Fruit fly (Drosophila melanogaster): ENCODE data around the gene Syx17.

Syx17 gene

DNA sequence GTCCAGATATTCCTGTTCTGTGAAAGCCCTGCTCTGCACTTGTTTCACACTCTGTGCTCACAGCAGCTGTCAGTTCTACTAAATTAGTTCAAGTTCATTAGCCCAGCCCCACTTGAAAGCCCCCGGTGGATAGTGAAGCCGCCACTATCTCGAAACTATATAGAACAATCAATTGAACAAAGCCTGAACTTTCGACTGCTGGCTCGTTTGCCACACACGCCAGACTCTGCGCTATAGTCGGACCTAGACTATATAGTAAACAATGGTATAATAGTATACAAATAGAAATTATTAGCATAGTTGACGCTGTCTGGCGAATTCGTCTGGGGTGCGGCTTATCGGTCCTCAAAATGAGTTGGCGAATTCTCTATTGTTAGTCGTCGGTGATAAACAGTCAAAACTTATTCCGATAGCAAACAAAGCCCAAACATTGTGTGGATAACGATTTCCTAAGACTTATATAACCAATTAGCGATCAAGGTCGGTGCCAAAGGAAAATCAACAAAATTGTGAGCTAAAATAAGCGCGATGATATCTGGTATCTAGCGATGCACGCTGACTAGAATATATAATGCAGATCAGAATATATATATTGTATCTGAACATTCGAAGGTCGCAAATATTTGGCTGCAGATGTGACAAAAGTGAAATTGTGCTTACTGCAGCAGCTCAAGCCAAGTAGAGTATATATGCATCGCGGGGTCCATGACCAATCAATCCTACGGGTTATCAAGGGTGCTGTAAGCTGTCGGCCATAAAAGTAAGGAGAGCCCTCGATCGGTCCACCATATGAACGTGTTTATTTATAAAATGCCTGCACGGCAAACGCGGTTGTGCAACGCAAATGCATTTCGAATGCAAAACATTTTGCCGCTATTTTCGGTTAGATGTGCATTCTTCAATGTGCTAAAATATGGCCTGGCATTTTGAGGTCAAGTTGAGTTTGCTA, 12.3 kb downstream of the Syx17 start:
- TF ChIP-seq CTCF (optimal IDR thresholded peaks at IDR 0.05): no peak
- no peak for TF ChIP-seq CG8478 (optimal IDR thresholded peaks at IDR 0.05)

DNA sequence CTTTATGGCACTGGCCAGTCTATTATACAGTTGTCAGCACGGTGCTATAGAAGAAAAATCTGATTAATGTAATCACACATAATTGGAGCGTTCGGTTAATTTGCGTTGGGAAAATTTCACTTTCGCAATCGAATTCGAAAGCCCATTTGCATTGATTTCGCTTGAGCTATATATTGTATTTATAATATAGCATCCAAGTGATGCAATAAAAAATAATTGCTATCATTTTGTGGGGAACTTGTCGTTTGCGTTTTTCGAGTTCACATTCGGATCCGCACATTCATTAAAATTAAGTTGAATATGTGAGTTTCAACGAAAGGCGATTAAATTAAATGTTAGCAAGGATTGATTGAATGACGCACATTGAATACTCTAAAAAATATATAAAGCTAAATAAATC, 13.8 kb downstream of the Syx17 start:
- no peak for TF ChIP-seq CG8478 (optimal IDR thresholded peaks at IDR 0.05)
- no peak for TF ChIP-seq CTCF (optimal IDR thresholded peaks at IDR 0.05)

DNA sequence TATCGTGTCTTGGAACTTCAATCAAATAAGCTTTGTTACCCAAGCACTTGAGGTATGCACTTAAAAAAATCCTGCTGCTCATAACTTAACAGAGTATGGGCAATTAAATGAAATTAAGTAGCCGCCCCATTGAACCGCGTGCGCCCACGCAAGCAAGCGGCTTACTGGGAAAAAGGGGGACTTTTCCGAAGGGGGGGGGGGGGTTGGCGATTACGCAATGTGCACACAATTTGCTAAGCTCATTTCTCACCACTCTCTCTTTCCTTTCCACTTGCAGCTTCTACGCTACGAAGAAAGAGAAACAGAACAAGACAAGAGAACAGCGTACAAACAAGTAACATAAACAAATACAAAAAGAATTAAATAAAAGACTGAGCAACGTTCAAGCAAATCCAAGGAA, 14.3 kb downstream of the Syx17 start:
- no peak for TF ChIP-seq CTCF (optimal IDR thresholded peaks at IDR 0.05)
- TF ChIP-seq CG8478 (optimal IDR thresholded peaks at IDR 0.05): no peak

DNA sequence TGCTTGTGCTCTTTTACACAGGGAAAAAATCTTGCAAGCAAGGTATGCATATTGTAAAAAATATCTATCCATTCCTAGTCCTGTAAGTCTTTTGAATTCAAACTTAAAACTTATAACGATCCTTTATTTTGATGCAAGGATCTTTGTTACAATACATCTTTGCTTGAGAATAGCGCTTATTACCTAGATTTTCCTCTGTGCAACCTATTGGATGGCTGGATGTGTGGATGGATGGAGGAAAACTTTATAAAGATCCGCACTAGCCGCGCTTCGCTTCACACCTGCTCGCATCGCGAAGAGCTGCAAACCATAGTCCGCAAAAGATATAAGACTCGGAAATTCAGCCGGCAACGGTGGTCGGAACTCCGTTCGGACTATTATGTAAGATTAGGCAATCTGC, 18.1 kb downstream of the Syx17 start, which contains the start of gene CG15020:
TSS of gene CG15020 (plus strand) at position 301 of the 400 bp plus-strand sequence.
- TF ChIP-seq CG8478 (optimal IDR thresholded peaks at IDR 0.05) (no peak), CTCF (optimal IDR thresholded peaks at IDR 0.05) (no peak)

DNA sequence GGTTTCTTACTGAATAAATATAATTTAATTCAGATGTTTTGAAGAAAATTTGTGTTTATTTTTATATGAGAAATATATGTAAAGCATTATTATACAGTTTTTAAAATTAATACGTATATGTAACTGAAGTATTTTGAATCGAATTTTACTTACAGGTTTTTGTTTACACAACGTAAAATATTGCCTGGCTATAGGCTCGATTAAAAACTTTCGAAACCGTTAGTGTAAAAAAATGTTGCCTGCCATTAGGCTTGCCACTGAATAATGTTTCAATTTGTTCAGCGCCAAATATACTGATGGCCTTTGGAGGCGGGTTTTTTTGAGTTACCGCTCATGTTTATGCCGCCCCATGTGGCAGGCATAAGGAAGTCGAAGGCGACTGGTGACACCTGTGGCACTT, 23.3 kb downstream of the Syx17 start:
- no peak for TF ChIP-seq CTCF (optimal IDR thresholded peaks at IDR 0.05)
- no peak for TF ChIP-seq CG8478 (optimal IDR thresholded peaks at IDR 0.05)

DNA sequence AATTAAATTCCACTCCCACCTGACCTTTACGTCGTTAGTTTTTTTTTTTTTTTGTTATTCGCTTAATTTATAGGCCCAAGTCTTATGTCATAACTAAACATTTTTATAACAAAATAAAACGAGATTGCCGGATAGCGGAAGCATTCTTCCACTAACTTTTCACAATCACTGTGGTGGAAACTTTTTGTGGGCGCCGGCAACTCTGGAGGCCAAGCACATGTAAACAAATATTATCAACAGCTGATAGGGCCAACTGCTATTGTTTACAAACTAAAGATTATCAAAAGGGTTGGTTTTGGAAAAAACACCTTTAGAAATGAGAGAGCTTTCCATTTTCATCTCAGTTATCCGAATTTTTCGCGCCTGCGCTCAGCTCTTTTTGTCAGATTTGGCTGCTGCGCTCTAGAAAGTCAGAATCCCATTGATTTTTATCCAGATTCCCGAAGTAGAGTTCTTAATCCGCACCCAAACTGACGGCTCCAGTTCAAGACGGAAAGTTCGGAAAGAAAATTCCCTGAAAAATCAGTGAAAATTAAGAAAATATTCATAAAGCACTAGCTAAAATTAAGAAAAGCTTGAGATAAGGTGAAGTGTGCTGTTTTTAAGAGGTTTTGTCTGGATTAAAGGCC, 25.7 kb downstream of the Syx17 start, which contains the start of gene nAChRbeta1:
TSS of gene nAChRbeta1 (plus strand) at position 432 of the 629 bp plus-strand sequence.
- TF ChIP-seq CTCF (optimal IDR thresholded peaks at IDR 0.05): no peak
- TF ChIP-seq CG8478 (optimal IDR thresholded peaks at IDR 0.05): no peak

DNA sequence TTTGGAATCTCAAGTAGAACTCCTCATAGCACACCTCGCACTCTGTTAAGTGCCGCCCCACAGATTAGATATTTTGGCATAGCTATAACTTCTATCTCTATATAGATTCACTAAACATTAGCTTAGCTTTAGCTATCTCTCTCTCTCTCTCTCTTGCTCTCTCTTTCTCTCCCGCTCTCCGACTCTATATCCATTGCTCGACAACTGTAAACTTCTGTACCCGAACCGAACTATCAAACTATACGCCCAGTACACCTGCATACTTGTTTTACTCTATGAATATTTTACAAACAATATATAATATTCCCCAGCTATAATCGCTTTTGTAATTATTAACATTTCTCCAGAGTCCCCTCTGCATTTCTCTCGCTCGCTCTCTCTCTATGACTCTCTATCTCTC, 27.0 kb downstream of the Syx17 start:
- no peak for TF ChIP-seq CTCF (optimal IDR thresholded peaks at IDR 0.05)

DNA sequence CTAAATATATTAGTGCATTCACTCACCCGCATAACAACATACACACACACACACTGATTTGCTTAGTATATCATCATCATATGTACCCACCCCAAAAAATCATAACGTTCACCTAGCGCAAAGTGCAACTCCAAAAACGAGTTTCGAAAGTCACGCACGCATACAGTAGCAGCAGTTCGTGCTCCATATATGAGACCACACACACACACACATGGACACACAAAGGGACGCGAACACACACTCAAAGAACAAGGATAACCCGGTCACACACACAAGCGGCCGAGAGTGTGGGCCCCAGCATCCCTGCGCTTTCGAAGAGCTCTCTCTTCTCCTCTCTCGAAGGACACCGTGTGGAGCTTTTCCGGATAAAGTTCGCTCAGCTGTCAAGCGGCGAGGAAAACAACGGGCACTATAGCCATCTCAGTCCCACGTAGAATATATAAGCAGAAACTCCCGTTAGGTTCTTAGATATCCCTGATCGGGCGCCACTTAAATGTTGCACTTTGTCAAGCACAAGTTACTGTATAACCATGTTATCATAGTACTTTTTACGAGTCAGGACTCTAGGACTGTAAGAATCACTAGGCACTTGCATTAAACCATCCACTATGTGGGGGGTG, 27.9 kb downstream of the Syx17 start:
- TF ChIP-seq CTCF (optimal IDR thresholded peaks at IDR 0.05) (no peak), CG8478 (optimal IDR thresholded peaks at IDR 0.05) (no peak)

DNA sequence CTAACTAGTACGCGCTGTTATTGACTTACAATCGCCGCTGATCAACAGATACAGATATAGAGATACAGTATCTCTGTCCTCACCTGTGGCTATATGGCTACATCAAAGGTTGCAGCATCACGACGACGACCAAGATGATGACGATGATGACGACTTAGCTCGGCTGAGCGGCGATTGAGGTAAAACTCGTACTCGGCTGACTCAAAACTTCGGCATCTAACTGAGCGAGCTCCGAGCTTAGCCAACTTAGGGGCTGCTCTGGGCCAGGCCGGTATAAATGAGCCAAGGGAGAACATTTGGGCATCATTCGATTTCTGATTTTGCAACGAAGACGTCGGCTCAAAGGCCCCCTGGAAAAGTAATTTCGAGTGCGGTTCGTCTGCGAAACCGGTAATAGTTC, 33.1 kb downstream of the Syx17 start, which contains the start of gene CG15021:
TSS of gene CG15021 (plus strand) at position 301 of the 400 bp plus-strand sequence.
- TF ChIP-seq CG8478 (optimal IDR thresholded peaks at IDR 0.05): no peak
- no peak for TF ChIP-seq CTCF (optimal IDR thresholded peaks at IDR 0.05)

DNA sequence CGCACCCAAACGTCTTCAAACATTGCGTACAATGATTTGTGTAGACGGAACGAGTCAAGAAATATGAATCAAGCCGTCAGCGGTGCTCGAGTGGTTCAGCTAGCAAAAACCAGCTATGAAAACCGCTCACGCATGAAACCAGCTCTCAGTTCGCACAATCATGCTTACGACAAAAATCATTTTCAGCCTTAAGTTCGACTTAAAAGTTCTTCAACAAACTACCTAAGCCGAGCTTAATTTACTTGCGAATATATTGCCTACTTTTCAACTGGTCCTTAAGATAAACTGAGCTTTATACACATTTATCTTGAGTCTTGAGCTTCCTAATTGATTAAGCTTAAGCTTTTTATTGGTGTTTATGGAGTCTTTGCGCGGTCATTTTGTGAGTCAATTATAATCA, 36.9 kb downstream of the Syx17 start:
- no peak for TF ChIP-seq CTCF (optimal IDR thresholded peaks at IDR 0.05)
- no peak for TF ChIP-seq CG8478 (optimal IDR thresholded peaks at IDR 0.05)

DNA sequence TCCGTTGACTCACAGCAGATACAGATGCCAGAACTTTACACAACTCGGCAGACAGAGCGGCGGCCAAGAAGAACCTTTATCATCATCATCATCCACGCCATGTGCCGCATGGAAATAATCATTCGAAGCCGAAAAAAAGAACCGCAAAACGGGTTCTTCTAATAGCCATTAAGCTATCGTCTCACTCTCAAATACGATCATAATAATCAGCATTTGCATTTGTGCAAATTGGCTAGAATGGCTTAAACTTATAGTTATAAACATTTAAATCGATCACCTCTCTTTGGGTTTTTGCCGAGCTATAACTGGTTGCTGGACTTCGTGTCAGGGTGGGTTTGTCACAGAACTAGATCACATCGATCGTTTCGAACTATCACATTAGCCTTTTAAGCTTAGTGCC, 38.9 kb downstream of the Syx17 start:
- TF ChIP-seq CG8478 (optimal IDR thresholded peaks at IDR 0.05) (no peak), CTCF (optimal IDR thresholded peaks at IDR 0.05) (no peak)

DNA sequence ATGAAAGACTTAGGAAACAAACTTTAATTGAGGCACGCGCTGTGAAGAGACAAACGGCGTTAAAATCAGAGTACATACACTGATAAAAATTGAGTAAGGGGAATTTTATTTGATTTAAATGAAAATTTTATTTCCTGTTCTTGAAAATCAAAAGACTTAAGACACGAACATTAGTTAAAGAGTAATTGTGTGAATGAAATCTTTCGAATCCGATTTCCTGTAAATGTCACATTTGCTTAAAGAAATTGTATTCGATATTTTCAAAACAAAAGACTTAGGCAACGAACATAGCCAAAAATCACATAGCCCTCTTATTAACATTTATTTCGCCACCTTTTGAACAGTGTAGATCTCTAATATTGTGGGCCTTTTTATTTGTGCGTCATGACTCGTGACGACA, 42.5 kb downstream of the Syx17 start:
- TF ChIP-seq CTCF (optimal IDR thresholded peaks at IDR 0.05) (no peak), CG8478 (optimal IDR thresholded peaks at IDR 0.05) (no peak)

DNA sequence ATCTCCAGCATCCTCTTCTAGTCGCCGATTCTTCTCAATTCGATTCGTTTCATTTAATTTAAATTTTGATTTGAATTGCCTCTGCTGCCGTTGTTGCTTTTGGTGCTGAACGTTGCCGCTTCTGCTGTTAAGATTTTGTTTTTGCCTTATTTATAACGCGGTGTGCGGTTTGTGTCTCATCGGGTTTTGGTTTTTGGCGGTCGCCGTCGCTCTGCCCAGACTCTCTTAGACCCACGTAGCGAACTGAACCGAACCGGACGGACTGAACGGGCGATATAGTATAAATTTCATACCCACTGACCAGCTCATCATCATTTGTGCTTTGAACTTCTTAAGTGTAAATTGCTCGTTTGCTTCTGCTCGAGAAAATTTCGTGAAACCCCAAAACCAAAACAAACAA, 43.0 kb downstream of the Syx17 start, which contains the start of gene CG12607:
TSS of gene CG12607 (plus strand) at position 301 of the 400 bp plus-strand sequence.
- no peak for TF ChIP-seq CTCF (optimal IDR thresholded peaks at IDR 0.05)
- no peak for TF ChIP-seq CG8478 (optimal IDR thresholded peaks at IDR 0.05)

DNA sequence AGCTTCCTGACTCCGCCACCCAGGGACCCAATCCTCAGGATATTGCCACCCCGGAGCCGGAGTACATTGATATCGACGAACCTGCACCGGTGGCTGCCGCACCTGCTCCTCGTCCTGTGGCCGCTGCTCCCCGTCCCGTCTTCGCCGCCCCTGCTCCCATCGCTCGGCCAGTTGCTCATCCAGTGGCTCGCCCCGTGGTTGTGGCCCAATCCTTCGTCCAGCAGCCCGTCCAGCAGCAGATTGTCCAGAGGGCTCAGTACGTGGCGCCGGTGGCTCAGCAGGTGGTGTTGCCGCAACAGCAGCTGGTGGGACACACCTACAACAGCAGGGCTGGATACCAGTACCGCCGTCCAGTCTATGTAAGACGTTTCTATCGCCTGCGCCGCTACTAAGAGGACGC, 43.9 kb downstream of the Syx17 start:
- TF ChIP-seq CG8478 (optimal IDR thresholded peaks at IDR 0.05): no peak
- TF ChIP-seq CTCF (optimal IDR thresholded peaks at IDR 0.05): no peak

Measured in S2 (cell line).